Fruit fly (Drosophila melanogaster): ENCODE data around the gene CG44325.

The CG44325 gene

dm6 chrX:9118961-9119633 lies 40.8 kb upstream of the CG44325 start (continued):
- TF ChIP-seq CG1233 (GFP tag; optimal IDR thresholded peaks at IDR 0.05) (peak; percentile 21), Blimp-1 (GFP tag; optimal IDR thresholded peaks at IDR 0.05) (peak; percentile 65), jigr1 (GFP tag; IDR thresholded peaks at IDR 0.05) (no peak), tx (GFP tag; optimal IDR thresholded peaks at IDR 0.05) (no peak), pzg (GFP tag; optimal IDR thresholded peaks at IDR 0.05) (no peak), CG14860 (GFP tag; IDR thresholded peaks at IDR 0.05; ENCODE audit: partially characterized antibody) (no peak), CG7357 (GFP tag; IDR thresholded peaks at IDR 0.05) (no peak), Ravus (GFP tag; IDR thresholded peaks at IDR 0.05) (no peak), CG17359 (tag; optimal IDR thresholded peaks at IDR 0.05) (peak; percentile 53), Gsc (GFP tag; IDR thresholded peaks at IDR 0.05) (no peak), tin (GFP tag; optimal IDR thresholded peaks at IDR 0.05) (peak; percentile 35), eve (GFP tag; optimal IDR thresholded peaks at IDR 0.05) (no peak), CG12659 (GFP tag; optimal IDR thresholded peaks at IDR 0.05) (no peak), Stat92E (GFP tag; optimal IDR thresholded peaks at IDR 0.05) (no peak), hkb (optimal IDR thresholded peaks at IDR 0.05) (no peak), hkb (GFP tag; IDR thresholded peaks at IDR 0.05) (peak; percentile 64), CG13624 (GFP tag; optimal IDR thresholded peaks at IDR 0.05) (no peak), en (GFP tag; optimal IDR thresholded peaks at IDR 0.05) (no peak), ind (GFP tag; optimal IDR thresholded peaks at IDR 0.05) (peak; percentile 49), nmo (GFP tag; optimal IDR thresholded peaks at IDR 0.05) (peak; percentile 68), jing (GFP tag; optimal IDR thresholded peaks at IDR 0.05) (no peak), Atf3 (GFP tag; optimal IDR thresholded peaks at IDR 0.05) (no peak), CG9817 (tag; optimal IDR thresholded peaks at IDR 0.05) (no peak), gce (GFP tag; IDR thresholded peaks at IDR 0.05) (no peak), btn (GFP tag; optimal IDR thresholded peaks at IDR 0.05) (no peak), Meics (GFP tag; optimal IDR thresholded peaks at IDR 0.05) (peak; percentile 31), Nf-YA (GFP tag; IDR thresholded peaks at IDR 0.05) (no peak), D19B (GFP tag; optimal IDR thresholded peaks at IDR 0.05) (peak; percentile 20), H2.0 (GFP tag; IDR thresholded peaks at IDR 0.05) (no peak), CG10462 (GFP tag; optimal IDR thresholded peaks at IDR 0.05) (no peak), inv (GFP tag; IDR thresholded peaks at IDR 0.05; ENCODE audit: partially characterized antibody) (no peak), Abd-B (GFP tag; optimal IDR thresholded peaks at IDR 0.05) (peak; percentile 47), CHES-1-like (GFP tag; optimal IDR thresholded peaks at IDR 0.05) (no peak), Hand (GFP tag; optimal IDR thresholded peaks at IDR 0.05) (no peak), dmrt11E (tag; optimal IDR thresholded peaks at IDR 0.05) (no peak), gfzf (GFP tag; optimal IDR thresholded peaks at IDR 0.05) (no peak), CG30403 (GFP tag; optimal IDR thresholded peaks at IDR 0.05) (no peak), CG7928 (GFP tag; optimal IDR thresholded peaks at IDR 0.05) (no peak), CG1792 (GFP tag; optimal IDR thresholded peaks at IDR 0.05) (peak; percentile 14), CG4328 (GFP tag; optimal IDR thresholded peaks at IDR 0.05) (no peak), CG11093 (GFP tag; IDR thresholded peaks at IDR 0.05) (no peak), HLHmδ (GFP tag; optimal IDR thresholded peaks at IDR 0.05) (no peak), Xbp1 (GFP tag; optimal IDR thresholded peaks at IDR 0.05) (no peak), luna (GFP tag; optimal IDR thresholded peaks at IDR 0.05) (no peak), cad (GFP tag; optimal IDR thresholded peaks at IDR 0.05) (no peak), CG2116 (GFP tag; optimal IDR thresholded peaks at IDR 0.05) (no peak), tap (tag; optimal IDR thresholded peaks at IDR 0.05) (peak; percentile 69), CG3065 (GFP tag; optimal IDR thresholded peaks at IDR 0.05) (no peak), CG6791 (GFP tag; IDR thresholded peaks at IDR 0.05; ENCODE audit: partially characterized antibody) (no peak), Hr78 (GFP tag; optimal IDR thresholded peaks at IDR 0.05) (no peak)

All from whole organism, embryonic.